Worm (Caenorhabditis elegans) whole organism, L1 larva: ENCODE data around the gene ZC395.11.
A peak's percentile ranks its signal among the peaks of the same experiment; 100 is the strongest.

Experiments used
- ama-1 ChIP-seq: fragments of 150-350 bp; optimal IDR thresholded peaks from 2 replicates; lab custom pipeline; 2014
- ceh-82 ChIP-seq, 3 experiments: fragments of 150-350 bp in 1 of 3; sonication (generic microtip) in 2 of 3; optimal IDR thresholded peaks; 2 replicates each; lab custom pipeline; 2014 to 2017; ENCODE audit warnings: missing biosample characterization in 3 of 3, missing genetic modification characterization in 3 of 3
- egl-27 ChIP-seq, 2 experiments: fragments of 150-350 bp in 1 of 2; sonication (generic microtip); optimal IDR thresholded peaks; 3 replicates each; lab custom pipeline; 2017 to 2018; ENCODE audit warnings: missing biosample characterization in 2 of 2, missing genetic modification characterization in 2 of 2, missing genetic modification reagents in 2 of 2
- fkh-10 ChIP-seq: sonication (generic microtip); optimal IDR thresholded peaks from 2 replicates; lab custom pipeline; 2017; ENCODE audit warnings: missing biosample characterization, missing genetic modification reagents, missing genetic modification characterization
- lir-3 ChIP-seq: sonication (generic microtip); optimal IDR thresholded peaks from 2 replicates; lab custom pipeline; 2016; ENCODE audit warnings: mild to moderate bottlenecking, missing genetic modification characterization, moderate library complexity, missing compliant biosample characterization; ENCODE audit not compliant: poor library complexity
- nhr-11 ChIP-seq: fragments of 150-350 bp; optimal IDR thresholded peaks from 2 replicates; lab custom pipeline; 2014; ENCODE audit warnings: missing biosample characterization, missing genetic modification characterization
- nhr-76 ChIP-seq: sonication (generic microtip); optimal IDR thresholded peaks from 2 replicates; lab custom pipeline; 2017; ENCODE audit warnings: missing biosample characterization, missing genetic modification characterization
- snpc-4 ChIP-seq: fragments of 150-350 bp; optimal IDR thresholded peaks from 2 replicates; lab custom pipeline; 2014; ENCODE audit warnings: missing biosample characterization, missing genetic modification characterization
- sptf-1 ChIP-seq: fragments of 150-350 bp; optimal IDR thresholded peaks from 2 replicates; lab custom pipeline; 2014; ENCODE audit warnings: missing biosample characterization, missing genetic modification characterization
- unc-62 ChIP-seq: fragments of 150-350 bp; optimal IDR thresholded peaks from 2 replicates; lab custom pipeline; 2014; ENCODE audit warnings: missing biosample characterization, missing genetic modification reagents, missing genetic modification characterization
- unc-98 ChIP-seq: fragments of 200-800 bp; sonication (Bioruptor generic); IDR thresholded peaks from 2 replicates; pipeline ENCODE4 v1.3.6; 2022; ENCODE audit warnings: missing genetic modification characterization, missing compliant biosample characterization

- TF ChIP-seq nhr-11 (tag; lab: Kevin White, UChicago) (no peak), fkh-10 (no peak), ama-1 (lab: Kevin White, UChicago) (no peak), lir-3 (tag; lab: Kevin White, UChicago) (peak; percentile 90), egl-27 (tag; optimal IDR thresholded peaks at IDR 0.05; lab: Kevin White, UChicago) (no peak), unc-62 (no peak), ceh-82 (tag; optimal IDR thresholded peaks at IDR 0.05; lab: Kevin White, UChicago) (peak; percentile 11 to 66 (median 11)), unc-98 (GFP tag; lab: Robert Waterston, UW) (peak; percentile 66; the same call in 1 of the 2 replicates), sptf-1 (tag; lab: Kevin White, UChicago) (no peak), nhr-76 (tag; lab: Kevin White, UChicago) (no peak), snpc-4 (tag; lab: Kevin White, UChicago) (peak; percentile 21)
These were observed 22.2 kb upstream of the ZC395.11 start, which contains the start of gene mog-3 for ce11 chrIII:5308278-5308677.
